Worm (Caenorhabditis elegans) whole organism, mixed stage, embryonic: ENCODE measurements around the gene nhr-21.
A peak's percentile ranks its signal among the peaks of the same experiment; 100 is the strongest.

Source experiments
- M03D4.4 ChIP-seq: sonication (generic microtip); optimal IDR thresholded peaks from 2 replicates; lab custom pipeline; 2017; ENCODE audit warnings: mild to moderate bottlenecking, missing genetic modification characterization, missing compliant biosample characterization
- bed-3 ChIP-seq: fragments of 200-800 bp; sonication (Bioruptor generic); optimal IDR thresholded peaks from 3 replicates; lab custom pipeline; 2018; ENCODE audit warnings: mild to moderate bottlenecking, missing genetic modification characterization, moderate library complexity, missing compliant biosample characterization
- blmp-1 ChIP-seq: fragments of 150-350 bp; optimal IDR thresholded peaks from 2 replicates; lab custom pipeline; 2014; ENCODE audit warnings: missing biosample characterization, missing genetic modification characterization
- ceh-39 ChIP-seq: fragments of 150-350 bp; optimal IDR thresholded peaks from 2 replicates; lab custom pipeline; 2014; ENCODE audit warnings: missing biosample characterization, missing genetic modification characterization
- ceh-43 ChIP-seq: fragments of 200-800 bp; sonication (Bioruptor generic); optimal IDR thresholded peaks from 2 replicates; lab custom pipeline; 2018; ENCODE audit warnings: mild to moderate bottlenecking, missing genetic modification characterization, moderate library complexity, missing compliant biosample characterization
- ceh-83 ChIP-seq: fragments of 200-800 bp; sonication (Bioruptor generic); optimal IDR thresholded peaks from 2 replicates; lab custom pipeline; 2018; ENCODE audit warnings: mild to moderate bottlenecking, missing genetic modification characterization, missing compliant biosample characterization
- ces-1 ChIP-seq: fragments of 150-350 bp; optimal IDR thresholded peaks from 2 replicates; lab custom pipeline; 2014; ENCODE audit warnings: missing biosample characterization, missing genetic modification reagents, missing genetic modification characterization
- cnd-1 ChIP-seq: fragments of 200-800 bp; sonication (Bioruptor generic); optimal IDR thresholded peaks from 2 replicates; lab custom pipeline; 2018; ENCODE audit warnings: mild to moderate bottlenecking, missing genetic modification characterization, missing compliant biosample characterization
- drap-1 ChIP-seq: fragments of 200-800 bp; sonication (Bioruptor generic); optimal IDR thresholded peaks from 3 replicates; lab custom pipeline; 2018; ENCODE audit warnings: mild to moderate bottlenecking, missing genetic modification characterization, missing compliant biosample characterization
- elt-1 ChIP-seq: sonication (generic microtip); optimal IDR thresholded peaks from 2 replicates; lab custom pipeline; 2017; ENCODE audit warnings: missing genetic modification characterization, mild to moderate bottlenecking, missing compliant biosample characterization, antibody characterized with exemption, moderate library complexity, borderline replicate concordance; ENCODE audit not compliant: insufficient read depth
- elt-3 ChIP-seq: fragments of 150-350 bp; optimal IDR thresholded peaks from 2 replicates; lab custom pipeline; 2014; ENCODE audit warnings: missing biosample characterization, missing genetic modification characterization
- flh-1 ChIP-seq: fragments of 200-800 bp; sonication (Bioruptor generic); optimal IDR thresholded peaks from 2 replicates; lab custom pipeline; 2018; ENCODE audit warnings: mild to moderate bottlenecking, missing genetic modification characterization, moderate library complexity, missing compliant biosample characterization
- ham-2 ChIP-seq: fragments of 200-800 bp; sonication (Bioruptor generic); optimal IDR thresholded peaks from 2 replicates; lab custom pipeline; 2018; ENCODE audit warnings: mild to moderate bottlenecking, missing genetic modification characterization, missing compliant biosample characterization
- hlh-1 ChIP-seq: fragments of 150-350 bp; optimal IDR thresholded peaks from 2 replicates; lab custom pipeline; 2014; ENCODE audit warnings: missing biosample characterization, missing genetic modification reagents, missing genetic modification characterization
- lin-13 ChIP-seq: fragments of 150-350 bp; optimal IDR thresholded peaks from 2 replicates; lab custom pipeline; 2014; ENCODE audit warnings: missing biosample characterization, missing genetic modification characterization
- lin-32 ChIP-seq: fragments of 200-800 bp; sonication (Bioruptor generic); optimal IDR thresholded peaks from 2 replicates; lab custom pipeline; 2018; ENCODE audit warnings: mild to moderate bottlenecking, missing genetic modification characterization, missing compliant biosample characterization
- lsy-2 ChIP-seq: fragments of 150-350 bp; optimal IDR thresholded peaks from 2 replicates; lab custom pipeline; 2014; ENCODE audit warnings: missing biosample characterization, missing genetic modification characterization
- mab-5 ChIP-seq: fragments of 150-350 bp; optimal IDR thresholded peaks from 2 replicates; lab custom pipeline; 2014; ENCODE audit warnings: missing biosample characterization, missing genetic modification characterization
- mep-1 ChIP-seq: fragments of 150-350 bp; optimal IDR thresholded peaks from 2 replicates; lab custom pipeline; 2017; ENCODE audit warnings: missing biosample characterization, missing genetic modification reagents, missing genetic modification characterization, inconsistent platforms
- mls-2 ChIP-seq: sonication (generic microtip); optimal IDR thresholded peaks from 2 replicates; lab custom pipeline; 2016; ENCODE audit warnings: mild to moderate bottlenecking, missing genetic modification characterization, moderate library complexity, missing compliant biosample characterization
- nhr-12 ChIP-seq: fragments of 150-350 bp; optimal IDR thresholded peaks from 2 replicates; lab custom pipeline; 2014; ENCODE audit warnings: missing biosample characterization, missing genetic modification characterization
- nhr-2 ChIP-seq: fragments of 150-350 bp; optimal IDR thresholded peaks from 2 replicates; lab custom pipeline; 2014; ENCODE audit warnings: missing biosample characterization, missing genetic modification characterization
- nhr-237 ChIP-seq: fragments of 150-350 bp; optimal IDR thresholded peaks from 2 replicates; lab custom pipeline; 2014; ENCODE audit warnings: missing biosample characterization, missing genetic modification characterization
- nhr-28 ChIP-seq: fragments of 150-350 bp; optimal IDR thresholded peaks from 2 replicates; lab custom pipeline; 2014; ENCODE audit warnings: missing biosample characterization, missing genetic modification characterization
- nhr-76 ChIP-seq: sonication (generic microtip); optimal IDR thresholded peaks from 2 replicates; lab custom pipeline; 2017; ENCODE audit warnings: missing biosample characterization, missing genetic modification characterization
- pha-4 ChIP-seq: fragments of 150-350 bp; optimal IDR thresholded peaks from 2 replicates; lab custom pipeline; 2018; ENCODE audit warnings: missing biosample characterization, missing genetic modification reagents, missing genetic modification characterization
- sem-2 ChIP-seq: fragments of 200-800 bp; sonication (Bioruptor generic); optimal IDR thresholded peaks from 2 replicates; lab custom pipeline; 2018; ENCODE audit warnings: mild to moderate bottlenecking, missing genetic modification characterization, missing compliant biosample characterization
- snpc-4 ChIP-seq: fragments of 150-350 bp; optimal IDR thresholded peaks from 2 replicates; lab custom pipeline; 2014; ENCODE audit warnings: missing biosample characterization, missing genetic modification characterization
- sptf-1 ChIP-seq: sonication (generic microtip); optimal IDR thresholded peaks from 2 replicates; lab custom pipeline; 2017; ENCODE audit warnings: mild to moderate bottlenecking, missing genetic modification characterization, moderate library complexity, missing compliant biosample characterization
- tbx-8 ChIP-seq: fragments of 200-800 bp; sonication (Bioruptor generic); optimal IDR thresholded peaks from 2 replicates; lab custom pipeline; 2018; ENCODE audit warnings: mild to moderate bottlenecking, missing genetic modification characterization, moderate library complexity, missing compliant biosample characterization
- unc-120 ChIP-seq: sonication (generic microtip); optimal IDR thresholded peaks from 2 replicates; lab custom pipeline; 2017; ENCODE audit warnings: missing genetic modification characterization, missing compliant biosample characterization; ENCODE audit not compliant: poor library complexity, severe bottlenecking
- unc-39 ChIP-seq: fragments of 150-350 bp; optimal IDR thresholded peaks from 2 replicates; lab custom pipeline; 2014; ENCODE audit warnings: missing biosample characterization, missing genetic modification characterization
- unc-62 ChIP-seq: fragments of 150-350 bp; optimal IDR thresholded peaks from 2 replicates; lab custom pipeline; 2014; ENCODE audit warnings: missing biosample characterization, missing genetic modification reagents, missing genetic modification characterization
- zip-8 ChIP-seq: fragments of 150-350 bp; optimal IDR thresholded peaks from 2 replicates; lab custom pipeline; 2014; ENCODE audit warnings: missing biosample characterization, missing genetic modification characterization
- ztf-11 ChIP-seq: fragments of 150-350 bp; optimal IDR thresholded peaks from 2 replicates; lab custom pipeline; 2014; ENCODE audit warnings: missing biosample characterization, missing genetic modification characterization

nhr-21 gene

DNA sequence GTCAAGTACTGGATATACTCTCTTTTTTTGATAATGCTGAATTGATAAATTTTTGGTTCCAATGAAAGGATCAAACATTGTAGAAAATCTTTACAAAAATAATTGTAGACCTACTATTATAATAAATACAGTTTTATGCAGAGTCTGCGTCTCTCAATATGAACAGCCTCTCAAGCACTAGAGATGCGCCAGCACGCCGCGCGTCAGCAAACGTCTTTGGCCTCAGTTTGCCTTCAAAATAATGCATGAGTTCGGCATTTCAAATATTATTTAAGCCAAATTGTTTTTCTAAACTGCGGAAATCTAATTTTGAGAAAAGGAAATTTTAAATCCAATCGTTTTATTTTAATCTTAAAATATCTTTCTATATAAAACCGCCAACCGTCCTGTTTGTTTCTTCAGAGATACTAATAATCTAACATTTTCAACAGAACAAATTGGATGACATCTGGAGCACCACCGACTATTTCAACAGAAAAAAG is 37.3 kb upstream of the nhr-21 start, which contains the start of gene cul-4:
Gene cul-4 (plus strand): TSS at position 432 of the 482 bp plus-strand sequence.
- TF ChIP-seq hlh-1 (tag; lab: Kevin White, UChicago) = peak; percentile 0
- TF ChIP-seq unc-120 = no peak
- TF ChIP-seq nhr-2 (tag; lab: Kevin White, UChicago) = no peak
- no peak for TF ChIP-seq nhr-28 (tag; lab: Kevin White, UChicago)
- TF ChIP-seq cnd-1 (tag; lab: Kevin White, UChicago) = peak; percentile 32
- no peak for TF ChIP-seq flh-1 (GFP tag; lab: Kevin White, UChicago)
- no peak for TF ChIP-seq blmp-1 (tag; lab: Kevin White, UChicago)
- no peak for TF ChIP-seq mab-5 (tag; lab: Kevin White, UChicago)
- peak; percentile 50 for TF ChIP-seq lin-13 (tag; lab: Kevin White, UChicago)
- TF ChIP-seq bed-3 = no peak
- TF ChIP-seq drap-1 (GFP tag; lab: Kevin White, UChicago) = no peak
- peak; percentile 48 for TF ChIP-seq pha-4 (tag; lab: Kevin White, UChicago)
- TF ChIP-seq ztf-11 (tag; lab: Kevin White, UChicago) = no peak
- no peak for TF ChIP-seq ceh-83 (GFP tag; lab: Kevin White, UChicago)
- no peak for TF ChIP-seq ces-1 (GFP tag; lab: Kevin White, UChicago)
- no peak for TF ChIP-seq unc-39 (tag; lab: Kevin White, UChicago)
- no peak for TF ChIP-seq mls-2 (tag; lab: Kevin White, UChicago)
- TF ChIP-seq zip-8 (tag; lab: Kevin White, UChicago) = no peak
- TF ChIP-seq snpc-4 (tag; lab: Kevin White, UChicago) = no peak
- TF ChIP-seq ceh-39 = no peak
- no peak for TF ChIP-seq tbx-8 (GFP tag; lab: Kevin White, UChicago)
- no peak for TF ChIP-seq sem-2 (GFP tag; lab: Kevin White, UChicago)
- no peak for TF ChIP-seq ham-2
- no peak for TF ChIP-seq nhr-12 (tag; lab: Kevin White, UChicago)
- TF ChIP-seq nhr-76 (tag; lab: Kevin White, UChicago) = no peak
- no peak for TF ChIP-seq ceh-43 (GFP tag; lab: Kevin White, UChicago)
- TF ChIP-seq mep-1 (tag; lab: Kevin White, UChicago) = peak; percentile 29
- no peak for TF ChIP-seq nhr-237 (tag; lab: Kevin White, UChicago)
- no peak for TF ChIP-seq elt-3 (tag; lab: Kevin White, UChicago)
- no peak for TF ChIP-seq elt-1 (tag; lab: Kevin White, UChicago)
- no peak for TF ChIP-seq sptf-1 (tag; lab: Kevin White, UChicago)
- TF ChIP-seq lin-32 (GFP tag; lab: Kevin White, UChicago) = no peak
- no peak for TF ChIP-seq unc-62 (GFP tag; lab: Kevin White, UChicago)
- no peak for TF ChIP-seq lsy-2
- peak; percentile 33 for TF ChIP-seq M03D4.4 (tag; lab: Kevin White, UChicago)
- TF ChIP-seq, all 35 proteins: peak for 6

DNA sequence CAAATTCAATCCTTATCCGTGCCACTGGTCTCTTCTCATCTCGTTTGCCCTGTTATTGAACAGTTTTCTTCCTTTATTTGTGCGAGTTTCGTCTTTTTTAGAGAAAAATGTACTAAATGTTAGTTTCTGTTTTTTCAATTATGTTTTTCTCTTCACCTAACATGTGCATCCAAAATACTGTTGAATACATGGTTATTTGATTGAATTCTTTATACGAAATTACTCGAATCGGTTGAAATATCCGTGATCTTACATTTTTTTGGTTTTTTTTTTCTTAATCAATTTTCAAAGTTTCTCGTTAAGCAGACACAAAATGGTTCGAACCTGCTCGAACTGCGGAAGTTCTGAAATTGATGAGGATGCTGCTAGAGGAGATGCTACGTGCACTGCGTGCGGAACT is 33.5 kb upstream of the nhr-21 start, which contains the start of gene brf-1:
Gene brf-1 (plus strand): TSS at position 301 of the 400 bp plus-strand sequence.
- peak; percentile 37 for TF ChIP-seq zip-8 (tag; lab: Kevin White, UChicago)
- TF ChIP-seq ceh-83 (GFP tag; lab: Kevin White, UChicago) = no peak

DNA sequence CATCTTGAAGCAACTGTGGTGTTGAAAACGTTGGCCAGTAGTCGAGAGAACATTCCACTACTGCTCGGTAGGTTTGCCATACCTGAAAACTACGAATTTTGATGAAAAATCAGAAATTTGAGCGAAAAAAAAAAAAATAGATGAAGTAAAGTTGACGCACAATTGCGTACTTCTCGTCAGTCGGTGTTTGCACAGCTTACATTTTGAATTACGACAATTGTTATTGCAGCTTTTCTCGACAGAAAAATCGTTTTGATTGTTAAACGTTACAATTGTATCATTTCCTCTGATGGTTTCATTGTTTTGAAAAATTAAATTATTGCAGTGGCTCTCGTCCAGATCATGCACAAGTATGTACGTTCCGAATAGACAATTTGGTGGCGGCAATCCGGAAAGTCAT is 29.0 kb upstream of the nhr-21 start, which contains the start of the genes F45E12.5 and cnep-1:
Gene F45E12.5 (minus strand): TSS at position 93 of the 400 bp plus-strand sequence.
Gene cnep-1 (plus strand): TSS at position 326 of the 400 bp plus-strand sequence.
- no peak for TF ChIP-seq elt-1 (tag; lab: Kevin White, UChicago)
- no peak for TF ChIP-seq M03D4.4 (tag; lab: Kevin White, UChicago)
- no peak for TF ChIP-seq ham-2
- no peak for TF ChIP-seq sptf-1 (tag; lab: Kevin White, UChicago)
- TF ChIP-seq snpc-4 (tag; lab: Kevin White, UChicago) = no peak
- TF ChIP-seq cnd-1 (tag; lab: Kevin White, UChicago) = no peak
- no peak for TF ChIP-seq zip-8 (tag; lab: Kevin White, UChicago)
- TF ChIP-seq nhr-28 (tag; lab: Kevin White, UChicago) = no peak
- no peak for TF ChIP-seq lin-13 (tag; lab: Kevin White, UChicago)
- TF ChIP-seq ces-1 (GFP tag; lab: Kevin White, UChicago) = no peak
- TF ChIP-seq unc-62 (GFP tag; lab: Kevin White, UChicago) = no peak
- no peak for TF ChIP-seq nhr-237 (tag; lab: Kevin White, UChicago)
